Worm (Caenorhabditis elegans): ENCODE results near the gene C45G7.13.

C45G7.13 gene

ce11 chrIV:2412370-2412962 lies 38.7 kb downstream of the C45G7.13 start, which contains the start of gene Y38F2AR.12:
TSS of gene Y38F2AR.12 (minus strand) at chrIV:2412420.
- TF ChIP-seq aly-2 (tag; optimal IDR thresholded peaks at IDR 0.05) (no peak), xbp-1 (tag; optimal IDR thresholded peaks at IDR 0.05) (no peak), swsn-7 (tag; optimal IDR thresholded peaks at IDR 0.05) (no peak), elt-2 (tag; optimal IDR thresholded peaks at IDR 0.05) (peak; percentile 1), fkh-8 (tag; optimal IDR thresholded peaks at IDR 0.05) (no peak), elt-3 (tag; optimal IDR thresholded peaks at IDR 0.05) (peak in 1 of 6 experiments; percentile 36), tlp-1 (tag; optimal IDR thresholded peaks at IDR 0.05) (no peak), efl-1 (optimal IDR thresholded peaks at IDR 0.05) (no peak), efl-1 (GFP tag; optimal IDR thresholded peaks at IDR 0.05 in 1 of 2) (peak in 1 of 2 experiments; percentile 12), unc-98 (GFP tag; IDR thresholded peaks at IDR 0.05) (no peak), nhr-237 (tag; optimal IDR thresholded peaks at IDR 0.05) (no peak), nhr-85 (tag) (no peak), snu-23 (GFP tag; optimal IDR thresholded peaks at IDR 0.05) (peak; percentile 13), nhr-84 (tag; optimal IDR thresholded peaks at IDR 0.05) (no peak), blmp-1 (tag; optimal IDR thresholded peaks at IDR 0.05) (peak; percentile 24), Y116A8C.19 (tag; optimal IDR thresholded peaks at IDR 0.05; ENCODE audit: borderline replicate concordance) (no peak), lin-14 (GFP tag; optimal IDR thresholded peaks at IDR 0.05) (peak; percentile 14), C16A3.4 (tag; optimal IDR thresholded peaks at IDR 0.05) (no peak), nhr-20 (tag; optimal IDR thresholded peaks at IDR 0.05) (peak; percentile 29), hlh-17 (GFP tag; optimal IDR thresholded peaks at IDR 0.05; ENCODE audit: borderline replicate concordance) (no peak), hpl-2 (GFP tag; optimal IDR thresholded peaks at IDR 0.05) (no peak), ets-5 (GFP tag; IDR thresholded peaks at IDR 0.05) (no peak), nhr-90 (tag; optimal IDR thresholded peaks at IDR 0.05; ENCODE audit: poor library complexity) (no peak), lin-39 (tag; optimal IDR thresholded peaks at IDR 0.05) (no peak), nhr-77 (tag; optimal IDR thresholded peaks at IDR 0.05) (no peak), lin-35 (GFP tag; optimal IDR thresholded peaks at IDR 0.05) (peak in 1 of 2 experiments; percentile 17), C04F5.9 (tag; optimal IDR thresholded peaks at IDR 0.05) (no peak)

- no peak for TF ChIP-seq mef-2 (tag; optimal IDR thresholded peaks at IDR 0.05)
- TF ChIP-seq ama-1 (optimal IDR thresholded peaks at IDR 0.05): no peak
- no peak for TF ChIP-seq ces-1 (GFP tag; optimal IDR thresholded peaks at IDR 0.05)
- no peak for TF ChIP-seq nhr-12 (tag; optimal IDR thresholded peaks at IDR 0.05)
- TF ChIP-seq sup-37 (GFP tag; optimal IDR thresholded peaks at IDR 0.05): peak; percentile 53
- TF ChIP-seq ceh-90 (tag; optimal IDR thresholded peaks at IDR 0.05): peak; percentile 48
- no peak for TF ChIP-seq vab-15 (tag; optimal IDR thresholded peaks at IDR 0.05)
- no peak for TF ChIP-seq unc-62 (GFP tag; optimal IDR thresholded peaks at IDR 0.05)
- TF ChIP-seq ceh-82 (tag; optimal IDR thresholded peaks at IDR 0.05): peak; percentile 68 to 91 (median 80)
- peak; percentile 64 for TF ChIP-seq pax-3 (tag; optimal IDR thresholded peaks at IDR 0.05)
- TF ChIP-seq irx-1 (tag; optimal IDR thresholded peaks at IDR 0.05): peak; percentile 80
- TF ChIP-seq ceh-8 (GFP tag; optimal IDR thresholded peaks at IDR 0.05): peak; percentile 65
- TF ChIP-seq nhr-85 (tag): peak; percentile 69
- no peak for TF ChIP-seq hlh-4 (tag; optimal IDR thresholded peaks at IDR 0.05)
- TF ChIP-seq swsn-7 (tag; optimal IDR thresholded peaks at IDR 0.05): peak; percentile 84
- peak; percentile 37 for TF ChIP-seq sox-4 (tag; optimal IDR thresholded peaks at IDR 0.05)
- no peak for TF ChIP-seq ceh-88 (GFP tag; IDR thresholded peaks at IDR 0.05)
- peak; percentile 93 for TF ChIP-seq rnt-1 (tag; optimal IDR thresholded peaks at IDR 0.05)
- peak; percentile 91 for TF ChIP-seq nhr-47 (tag; optimal IDR thresholded peaks at IDR 0.05)
- TF ChIP-seq F16B12.6 (tag; optimal IDR thresholded peaks at IDR 0.05): peak; percentile 49
- TF ChIP-seq fkh-4 (tag; optimal IDR thresholded peaks at IDR 0.05; ENCODE audit: borderline replicate concordance): no peak
- TF ChIP-seq alr-1 (tag; optimal IDR thresholded peaks at IDR 0.05; ENCODE audit: borderline replicate concordance): no peak
- peak; percentile 23 for TF ChIP-seq nhr-237 (tag; optimal IDR thresholded peaks at IDR 0.05)
- TF ChIP-seq nhr-90 (tag; optimal IDR thresholded peaks at IDR 0.05; ENCODE audit: poor library complexity): peak; percentile 86
- TF ChIP-seq nhr-11 (tag; optimal IDR thresholded peaks at IDR 0.05): no peak
- peak; percentile 80 for TF ChIP-seq nhr-19 (GFP tag; conservative IDR thresholded peaks at IDR 0.05)
- peak; percentile 76 to 88 for TF ChIP-seq lsy-2 (tag; optimal IDR thresholded peaks at IDR 0.05)
- peak; percentile 34 for TF ChIP-seq isw-1 (GFP tag; IDR thresholded peaks at IDR 0.05)
- TF ChIP-seq efl-1 (optimal IDR thresholded peaks at IDR 0.05): peak; percentile 69 to 76
- peak; percentile 69 to 98 for TF ChIP-seq efl-1 (GFP tag; optimal IDR thresholded peaks at IDR 0.05 in 1 of 2)
- TF ChIP-seq nhr-77 (tag; optimal IDR thresholded peaks at IDR 0.05): peak; percentile 86
- TF ChIP-seq unc-30 (tag; optimal IDR thresholded peaks at IDR 0.05): no peak
- peak in 3 of 6 experiments; percentile 20 to 34 (median 28) for TF ChIP-seq elt-3 (tag; optimal IDR thresholded peaks at IDR 0.05)
Observed at ce11 chrIV:2408437-2408836, 42.7 kb downstream of the C45G7.13 start.
